Worm (Caenorhabditis elegans): Measurements from ENCODE around the gene srx-137.

- no peak for TF ChIP-seq blmp-1 (tag; optimal IDR thresholded peaks at IDR 0.05; ENCODE audit: insufficient read depth)
- TF ChIP-seq sma-9 (GFP tag; optimal IDR thresholded peaks at IDR 0.05), result peak; percentile 28
- TF ChIP-seq sma-9 (tag; optimal IDR thresholded peaks at IDR 0.05), result no peak
- no peak for TF ChIP-seq snpc-4 (tag; optimal IDR thresholded peaks at IDR 0.05)
- TF ChIP-seq ceh-82 (tag; optimal IDR thresholded peaks at IDR 0.05), result no peak
- no peak for TF ChIP-seq nhr-23 (tag; optimal IDR thresholded peaks at IDR 0.05)
- TF ChIP-seq alr-1 (tag; optimal IDR thresholded peaks at IDR 0.05), result no peak
- TF ChIP-seq lin-39 (tag; optimal IDR thresholded peaks at IDR 0.05), result no peak
- no peak for TF ChIP-seq nhr-10 (tag; optimal IDR thresholded peaks at IDR 0.05)
- no peak for TF ChIP-seq nhr-12 (tag; optimal IDR thresholded peaks at IDR 0.05)
- no peak for TF ChIP-seq crh-2 (tag; optimal IDR thresholded peaks at IDR 0.05)
- TF ChIP-seq unc-62 (GFP tag; optimal IDR thresholded peaks at IDR 0.05), result no peak
- TF ChIP-seq ztf-11 (tag; optimal IDR thresholded peaks at IDR 0.05), result no peak
Measured at ce11 chrV:13906166-13906565, 43.6 kb downstream of the srx-137 start, which contains the start of gene stdh-1.
